Worm (Caenorhabditis elegans): ENCODE results near the gene hphd-1.

ce11 chrII:12985813-12986212, 10.6 kb downstream of the hphd-1 start:
- TF ChIP-seq aly-2 (tag; optimal IDR thresholded peaks at IDR 0.05) (no peak), ztf-4 (tag; optimal IDR thresholded peaks at IDR 0.05) (no peak), mdl-1 (tag; optimal IDR thresholded peaks at IDR 0.05) (no peak)
